Fruit fly (Drosophila melanogaster): ENCODE results near the gene RfC4.

DNA sequence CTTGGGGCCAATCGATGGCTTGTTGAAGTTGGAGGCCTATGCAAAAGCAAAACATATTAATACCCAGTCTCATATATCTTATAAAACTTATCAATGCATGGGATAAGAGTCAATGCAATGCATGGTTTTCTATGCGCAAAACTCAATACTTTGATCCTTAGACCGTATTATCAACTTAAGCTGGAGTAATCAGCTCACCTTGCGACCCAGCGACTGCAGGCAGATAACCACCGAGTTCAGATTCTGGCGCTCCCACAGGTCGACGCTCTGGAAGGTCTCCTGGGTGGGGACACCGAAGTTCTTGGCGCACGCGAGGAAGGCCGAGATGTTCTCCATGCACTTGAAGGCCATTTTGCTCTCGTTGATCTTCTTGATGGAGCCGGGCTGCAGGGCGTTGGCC, 20.7 kb downstream of the RfC4 start:
- TF ChIP-seq tai (GFP tag; optimal IDR thresholded peaks at IDR 0.05) (no peak), Dif (GFP tag; optimal IDR thresholded peaks at IDR 0.05; ENCODE audit: partially characterized antibody) (no peak), pan (optimal IDR thresholded peaks at IDR 0.05) (no peak), dmrt93B (GFP tag; optimal IDR thresholded peaks at IDR 0.05) (no peak), HLH106 (tag; optimal IDR thresholded peaks at IDR 0.05) (no peak), Myc (optimal IDR thresholded peaks at IDR 0.05) (no peak), Rel (GFP tag; optimal IDR thresholded peaks at IDR 0.05) (no peak), Rel (tag; optimal IDR thresholded peaks at IDR 0.05) (no peak), Sp1 (GFP tag; optimal IDR thresholded peaks at IDR 0.05) (no peak), foxo (GFP tag; optimal IDR thresholded peaks at IDR 0.05) (no peak)
